Worm (Caenorhabditis elegans): ENCODE measurements around the gene aqp-6.

Gene aqp-6

DNA sequence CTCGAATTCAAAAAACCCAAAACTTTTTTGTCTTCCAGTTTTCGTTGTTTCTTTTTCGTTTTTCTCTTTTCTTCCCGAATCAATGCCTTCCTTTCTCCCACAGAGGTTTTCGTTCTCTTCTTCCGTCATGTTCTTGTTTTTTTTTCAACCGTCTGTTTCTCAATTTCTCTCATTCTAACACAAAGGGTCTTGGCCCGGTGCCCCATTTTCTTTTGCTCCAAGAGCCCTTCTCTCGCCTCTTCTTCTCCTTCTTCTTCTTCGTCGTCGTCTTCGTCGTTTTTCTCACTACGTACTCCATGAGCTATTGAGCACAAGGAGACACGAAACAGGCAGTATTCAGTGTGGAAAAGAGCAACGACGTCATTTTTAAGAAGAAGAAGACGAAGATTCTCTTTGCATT lies 29.2 kb downstream of the aqp-6 start:
- TF ChIP-seq ceh-13 (GFP tag; optimal IDR thresholded peaks at IDR 0.05) (no peak), flt-1 (GFP tag; IDR thresholded peaks at IDR 0.05) (no peak), scrt-1 (GFP tag; IDR thresholded peaks at IDR 0.05) (no peak), F13C5.2 (tag; optimal IDR thresholded peaks at IDR 0.05) (no peak), tra-4 (tag; optimal IDR thresholded peaks at IDR 0.05) (no peak), tbx-11 (GFP tag; IDR thresholded peaks at IDR 0.05) (no peak), tbx-37 (GFP tag; conservative IDR thresholded peaks at IDR 0.05) (no peak), aly-1 (tag; optimal IDR thresholded peaks at IDR 0.05) (no peak), hmbx-1 (tag; optimal IDR thresholded peaks at IDR 0.05) (no peak), B0310.2 (tag; optimal IDR thresholded peaks at IDR 0.05) (no peak), ets-7 (tag; optimal IDR thresholded peaks at IDR 0.05) (no peak), ceh-36 (tag; optimal IDR thresholded peaks at IDR 0.05) (no peak), ama-1 (optimal IDR thresholded peaks at IDR 0.05) (no peak)

DNA sequence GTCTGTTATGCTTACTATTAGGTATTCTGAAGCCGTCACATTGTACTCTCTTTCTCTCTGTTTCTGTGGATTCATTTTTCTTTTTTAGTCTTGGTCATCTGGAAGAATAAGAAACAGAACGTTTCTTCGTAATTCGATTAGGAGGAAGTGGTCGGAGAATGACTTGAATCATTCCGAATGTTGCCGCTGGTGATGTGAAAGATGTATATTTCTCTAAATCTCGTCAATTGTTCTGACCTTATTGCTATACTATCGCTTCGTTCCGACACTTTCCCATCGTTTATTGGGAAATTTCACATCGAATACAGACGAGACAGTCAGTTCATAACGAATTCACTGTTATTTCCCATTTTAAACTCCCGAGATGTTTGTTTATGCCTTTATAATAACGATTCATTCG lies 30.8 kb downstream of the aqp-6 start:
- TF ChIP-seq ceh-13 (GFP tag; optimal IDR thresholded peaks at IDR 0.05) (no peak), tbx-11 (GFP tag; IDR thresholded peaks at IDR 0.05) (no peak), aly-1 (tag; optimal IDR thresholded peaks at IDR 0.05) (no peak), ama-1 (optimal IDR thresholded peaks at IDR 0.05) (no peak), pes-1 (GFP tag; IDR thresholded peaks at IDR 0.05) (no peak), hnd-1 (tag; optimal IDR thresholded peaks at IDR 0.05) (no peak)

DNA sequence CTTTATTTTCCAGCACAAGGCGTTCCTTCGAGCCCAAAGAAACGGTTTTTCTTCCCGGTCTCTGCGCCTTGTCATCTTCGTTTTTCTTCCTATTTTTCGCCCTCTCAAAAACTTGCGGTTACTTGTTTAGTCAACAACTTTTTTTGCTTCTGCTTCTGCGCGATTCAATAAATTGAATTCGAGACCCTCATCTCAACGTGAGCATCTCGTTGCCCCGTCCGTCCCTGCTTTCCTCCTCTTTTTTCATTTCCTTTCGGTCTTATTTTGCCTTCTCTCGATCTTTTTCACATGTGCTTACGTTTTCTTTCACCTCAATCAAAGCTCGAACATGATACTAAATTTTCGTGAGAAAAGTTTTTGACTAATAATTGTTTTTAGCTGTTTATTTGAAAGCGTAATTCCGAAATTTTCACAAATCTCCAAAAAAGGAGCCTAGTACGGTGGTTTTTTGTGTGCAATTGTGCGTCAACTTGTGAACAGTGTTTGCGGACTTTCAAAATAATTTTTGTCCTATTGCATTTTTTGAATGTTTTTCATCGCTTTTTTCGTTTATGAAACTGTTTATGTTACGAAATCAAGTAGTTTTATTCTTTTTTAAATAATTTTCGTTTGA lies 31.9 kb downstream of the aqp-6 start:
- no peak for TF ChIP-seq flt-1 (GFP tag; IDR thresholded peaks at IDR 0.05)
- TF ChIP-seq F13C5.2 (tag; optimal IDR thresholded peaks at IDR 0.05): no peak
- no peak for TF ChIP-seq hmg-4 (GFP tag; optimal IDR thresholded peaks at IDR 0.05)

DNA sequence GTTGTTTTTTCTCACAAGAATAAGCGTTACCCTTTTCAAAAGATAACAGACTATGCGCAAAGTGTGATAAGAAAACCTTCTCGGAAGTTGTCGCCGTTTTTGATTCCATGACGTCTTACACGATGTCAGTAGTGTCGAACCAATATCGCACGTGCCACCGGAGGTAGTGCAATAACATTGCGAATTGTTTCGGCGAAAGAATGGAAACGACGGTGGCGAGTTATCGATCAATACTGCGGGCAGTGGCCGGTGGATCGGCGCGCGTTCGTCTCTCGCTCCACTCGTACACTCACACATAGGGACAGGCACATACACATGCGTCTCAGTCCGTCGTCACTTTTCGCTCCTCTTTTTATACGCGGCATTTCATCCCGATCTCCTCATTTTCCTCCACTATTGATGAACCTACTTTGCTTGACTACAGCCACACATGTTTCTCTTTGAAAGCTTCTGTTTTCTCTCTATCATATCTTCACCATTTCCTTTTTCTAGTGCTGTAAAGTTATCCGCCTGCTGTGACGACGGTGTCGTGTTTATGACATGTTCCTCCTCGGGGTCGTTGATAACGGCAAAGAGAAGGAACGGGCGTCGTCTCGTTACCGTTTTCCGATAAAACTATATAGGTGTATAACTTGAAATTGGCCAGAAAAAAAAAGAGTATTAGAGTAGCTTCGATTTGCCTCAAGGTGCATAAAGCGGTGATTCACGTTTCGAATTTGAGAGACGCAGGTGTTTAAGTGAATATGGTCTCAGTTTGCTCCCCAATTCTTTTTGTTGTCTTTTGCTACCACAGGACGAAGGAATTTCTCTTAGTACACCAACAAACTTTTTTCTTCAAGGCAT lies 33.1 kb downstream of the aqp-6 start:
- TF ChIP-seq pes-1 (GFP tag; IDR thresholded peaks at IDR 0.05) (no peak), tbx-37 (GFP tag; conservative IDR thresholded peaks at IDR 0.05) (no peak), tbx-11 (GFP tag; IDR thresholded peaks at IDR 0.05) (no peak), ama-1 (optimal IDR thresholded peaks at IDR 0.05) (no peak), ets-7 (tag; optimal IDR thresholded peaks at IDR 0.05) (no peak), aly-1 (tag; optimal IDR thresholded peaks at IDR 0.05) (no peak), scrt-1 (GFP tag; IDR thresholded peaks at IDR 0.05) (no peak), B0310.2 (tag; optimal IDR thresholded peaks at IDR 0.05) (no peak), hmg-4 (GFP tag; optimal IDR thresholded peaks at IDR 0.05) (no peak), flt-1 (GFP tag; IDR thresholded peaks at IDR 0.05) (no peak), ceh-13 (GFP tag; optimal IDR thresholded peaks at IDR 0.05) (no peak), hnd-1 (tag; optimal IDR thresholded peaks at IDR 0.05) (no peak), ceh-36 (tag; optimal IDR thresholded peaks at IDR 0.05) (no peak), F13C5.2 (tag; optimal IDR thresholded peaks at IDR 0.05) (no peak), sea-1 (GFP tag; conservative IDR thresholded peaks at IDR 0.05) (no peak), tra-4 (tag; optimal IDR thresholded peaks at IDR 0.05) (no peak), hmbx-1 (tag; optimal IDR thresholded peaks at IDR 0.05) (no peak)

DNA sequence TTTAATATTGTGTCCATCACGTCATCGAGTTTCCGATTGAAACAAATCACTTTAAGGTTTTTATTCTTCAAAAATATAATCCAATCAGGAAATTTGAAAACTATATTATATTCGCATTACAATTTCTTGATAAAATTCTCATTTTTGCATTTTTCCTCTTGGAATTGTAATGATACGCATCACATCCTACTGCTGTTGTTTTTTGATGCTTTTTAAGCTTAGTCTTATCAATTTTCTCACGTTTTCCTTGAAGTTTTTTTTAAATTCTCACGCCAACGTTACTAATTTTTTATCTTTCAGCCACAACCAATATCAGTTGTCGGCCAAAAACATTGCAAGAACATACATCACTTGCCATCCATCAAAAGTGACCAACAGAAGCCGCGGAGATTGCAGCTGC lies 33.9 kb downstream of the aqp-6 start, which contains the start of gene gsp-1:
TSS of gene gsp-1 (plus strand) at position 301 of the 400 bp plus-strand sequence.
- TF ChIP-seq sea-1 (GFP tag; conservative IDR thresholded peaks at IDR 0.05): no peak

DNA sequence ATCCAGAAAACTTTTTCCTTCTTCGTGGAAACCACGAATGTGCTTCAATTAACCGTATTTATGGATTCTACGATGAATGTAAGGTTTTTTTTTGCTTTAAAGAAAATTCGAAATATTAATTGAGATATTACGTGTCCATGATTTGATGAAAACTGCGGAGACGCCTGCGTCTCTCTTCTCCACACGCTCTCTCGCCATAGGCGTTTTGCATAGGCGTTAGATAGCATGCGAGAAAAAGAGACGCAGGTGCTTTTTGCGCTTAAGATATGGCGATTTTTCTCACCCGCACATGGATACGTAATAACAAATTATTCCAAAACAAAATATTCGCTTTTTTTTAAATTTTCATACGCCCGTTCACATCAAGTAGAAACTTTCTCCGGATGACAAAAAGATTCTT lies 35.2 kb downstream of the aqp-6 start:
- no peak for TF ChIP-seq ceh-36 (tag; optimal IDR thresholded peaks at IDR 0.05)
- TF ChIP-seq F13C5.2 (tag; optimal IDR thresholded peaks at IDR 0.05): no peak
- TF ChIP-seq hnd-1 (tag; optimal IDR thresholded peaks at IDR 0.05): no peak
- TF ChIP-seq tra-4 (tag; optimal IDR thresholded peaks at IDR 0.05): no peak
- no peak for TF ChIP-seq tbx-37 (GFP tag; conservative IDR thresholded peaks at IDR 0.05)
- no peak for TF ChIP-seq aly-1 (tag; optimal IDR thresholded peaks at IDR 0.05)
- TF ChIP-seq ets-7 (tag; optimal IDR thresholded peaks at IDR 0.05): no peak
- TF ChIP-seq hmg-4 (GFP tag; optimal IDR thresholded peaks at IDR 0.05): no peak
- no peak for TF ChIP-seq B0310.2 (tag; optimal IDR thresholded peaks at IDR 0.05)
- TF ChIP-seq sea-1 (GFP tag; conservative IDR thresholded peaks at IDR 0.05): no peak
- TF ChIP-seq ama-1 (optimal IDR thresholded peaks at IDR 0.05): no peak
- TF ChIP-seq ceh-13 (GFP tag; optimal IDR thresholded peaks at IDR 0.05): no peak
- no peak for TF ChIP-seq pes-1 (GFP tag; IDR thresholded peaks at IDR 0.05)
- no peak for TF ChIP-seq tbx-11 (GFP tag; IDR thresholded peaks at IDR 0.05)
- TF ChIP-seq hmbx-1 (tag; optimal IDR thresholded peaks at IDR 0.05): no peak
- no peak for TF ChIP-seq flt-1 (GFP tag; IDR thresholded peaks at IDR 0.05)
- no peak for TF ChIP-seq scrt-1 (GFP tag; IDR thresholded peaks at IDR 0.05)

DNA sequence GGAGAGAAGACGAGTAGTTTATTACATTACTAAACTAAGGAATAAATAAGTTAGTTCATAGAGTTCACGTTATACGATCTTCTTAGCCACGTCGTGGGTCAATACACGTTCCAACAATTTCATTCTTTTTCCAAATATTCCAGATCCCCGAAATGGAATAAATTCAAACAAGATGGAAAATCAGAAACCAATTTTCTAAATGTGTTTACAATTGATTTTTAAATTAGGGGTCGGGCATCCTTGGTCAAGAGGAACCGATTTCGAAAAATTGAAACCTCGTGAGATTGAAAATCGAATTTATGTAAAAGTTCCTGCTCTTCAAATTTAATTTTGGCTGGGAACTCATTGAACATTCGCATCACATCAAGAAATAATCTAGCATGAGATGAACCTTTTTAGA lies 36.5 kb downstream of the aqp-6 start:
- TF ChIP-seq scrt-1 (GFP tag; IDR thresholded peaks at IDR 0.05): no peak
- no peak for TF ChIP-seq hmbx-1 (tag; optimal IDR thresholded peaks at IDR 0.05)
- no peak for TF ChIP-seq tra-4 (tag; optimal IDR thresholded peaks at IDR 0.05)
- TF ChIP-seq hnd-1 (tag; optimal IDR thresholded peaks at IDR 0.05): no peak
- no peak for TF ChIP-seq ama-1 (optimal IDR thresholded peaks at IDR 0.05)
- TF ChIP-seq tbx-11 (GFP tag; IDR thresholded peaks at IDR 0.05): no peak
- TF ChIP-seq pes-1 (GFP tag; IDR thresholded peaks at IDR 0.05): no peak
- TF ChIP-seq aly-1 (tag; optimal IDR thresholded peaks at IDR 0.05): no peak
- TF ChIP-seq F13C5.2 (tag; optimal IDR thresholded peaks at IDR 0.05): no peak
- no peak for TF ChIP-seq hmg-4 (GFP tag; optimal IDR thresholded peaks at IDR 0.05)

DNA sequence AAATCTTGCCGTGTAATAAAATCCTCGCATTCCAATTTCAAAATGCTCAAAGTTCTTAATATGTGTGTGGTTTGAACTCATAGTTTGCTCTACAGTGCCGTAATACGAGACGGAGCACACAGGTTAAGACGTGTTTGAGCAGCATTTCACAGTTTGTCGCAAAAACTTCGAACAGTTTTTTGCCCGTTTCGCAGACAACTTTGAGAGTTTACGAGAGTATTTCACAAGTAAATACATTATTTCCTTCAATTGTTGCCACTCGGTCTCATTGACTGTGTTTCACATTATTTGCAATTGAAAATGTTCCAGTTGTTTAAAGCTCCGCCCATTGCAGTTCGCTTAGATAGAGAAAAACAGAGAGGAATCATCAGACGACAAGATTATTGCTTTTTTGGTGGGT lies 39.4 kb downstream of the aqp-6 start, which contains the start of gene F29F11.20:
TSS of gene F29F11.20 (plus strand) at position 301 of the 400 bp plus-strand sequence.
- no peak for TF ChIP-seq aly-1 (tag; optimal IDR thresholded peaks at IDR 0.05)
- no peak for TF ChIP-seq hnd-1 (tag; optimal IDR thresholded peaks at IDR 0.05)
- no peak for TF ChIP-seq flt-1 (GFP tag; IDR thresholded peaks at IDR 0.05)
- no peak for TF ChIP-seq hmg-4 (GFP tag; optimal IDR thresholded peaks at IDR 0.05)

Measured in whole organism, early embryonic.